Worm (Caenorhabditis elegans) whole organism, L4 larva: ENCODE results near the gene hlh-4.

Experiments
- F44E2.7 ChIP-seq: fragments of 200-800 bp; sonication (Bioruptor generic); IDR thresholded peaks from 2 replicates; pipeline ENCODE4 v2.1.2; 2022; ENCODE audit warnings: missing genetic modification characterization, missing compliant biosample characterization
- T20F7.1 ChIP-seq: fragments of 200-800 bp; sonication (Bioruptor generic); optimal IDR thresholded peaks from 2 replicates; lab custom pipeline; 2018; ENCODE audit warnings: mild to moderate bottlenecking, missing genetic modification characterization, missing compliant biosample characterization
- T26A8.4 ChIP-seq: fragments of 200-800 bp; sonication (Bioruptor generic); IDR thresholded peaks from 2 replicates; pipeline ENCODE4 v1.3.6; 2022; ENCODE audit warnings: missing genetic modification characterization, missing compliant biosample characterization
- Y105C5A.15 ChIP-seq: fragments of 200-800 bp; sonication (Bioruptor generic); IDR thresholded peaks from 2 replicates; pipeline ENCODE4 v1.3.6; 2022; ENCODE audit warnings: missing genetic modification characterization, missing compliant biosample characterization
- Y5F2A.4 ChIP-seq: fragments of 200-800 bp; sonication (Bioruptor generic); optimal IDR thresholded peaks from 2 replicates; lab custom pipeline; 2018; ENCODE audit warnings: mild to moderate bottlenecking, missing genetic modification characterization, missing compliant biosample characterization
- Y75B8A.6 ChIP-seq: fragments of 200-800 bp; sonication (Bioruptor generic); IDR thresholded peaks from 2 replicates; pipeline ENCODE4 v1.3.6; 2022; ENCODE audit warnings: missing genetic modification reagents, missing genetic modification characterization, missing compliant biosample characterization
- ZK337.2 ChIP-seq: fragments of 200-800 bp; sonication (Bioruptor generic); IDR thresholded peaks from 2 replicates; pipeline ENCODE4 v1.3.6; 2022; ENCODE audit warnings: missing genetic modification reagents, missing genetic modification characterization, missing compliant biosample characterization
- aha-1 ChIP-seq: fragments of 150-350 bp; peaks from one replicate; lab custom pipeline; 2014; ENCODE audit warnings: missing biosample characterization, missing genetic modification characterization
- arid-1 ChIP-seq: fragments of 200-800 bp; sonication (Bioruptor generic); conservative IDR thresholded peaks from 2 replicates; pipeline ENCODE4 v1.3.6; 2022; ENCODE audit warnings: missing genetic modification reagents, missing genetic modification characterization, missing compliant biosample characterization
- attf-4 ChIP-seq: sonication (generic microtip); optimal IDR thresholded peaks from 3 replicates; lab custom pipeline; 2017; ENCODE audit warnings: missing biosample characterization, missing genetic modification characterization
- ceh-44 ChIP-seq: fragments of 200-800 bp; sonication (Bioruptor generic); IDR thresholded peaks from 2 replicates; pipeline ENCODE4 v1.3.6; 2022; ENCODE audit warnings: missing genetic modification reagents, missing genetic modification characterization, missing compliant biosample characterization
- ceh-62 ChIP-seq: sonication (generic microtip); optimal IDR thresholded peaks from 2 replicates; lab custom pipeline; 2017; ENCODE audit warnings: missing biosample characterization, missing genetic modification characterization
- ces-1 ChIP-seq: fragments of 150-350 bp; sonication (generic microtip); optimal IDR thresholded peaks from 4 replicates; lab custom pipeline; 2014; ENCODE audit warnings: missing biosample characterization, missing genetic modification reagents, missing genetic modification characterization
- cey-2 ChIP-seq: sonication (generic microtip); optimal IDR thresholded peaks from 3 replicates; lab custom pipeline; 2017; ENCODE audit warnings: missing genetic modification characterization, mild to moderate bottlenecking, missing compliant biosample characterization, antibody characterized with exemption, borderline replicate concordance; ENCODE audit not compliant: insufficient read depth
- daf-12 ChIP-seq: fragments of 150-350 bp; optimal IDR thresholded peaks from 2 replicates; lab custom pipeline; 2014; ENCODE audit warnings: missing biosample characterization, missing genetic modification reagents, missing genetic modification characterization
- daf-19 ChIP-seq: fragments of 200-800 bp; sonication (Bioruptor generic); conservative IDR thresholded peaks from 2 replicates; pipeline ENCODE4 v1.3.6; 2022; ENCODE audit warnings: missing genetic modification characterization, missing compliant biosample characterization
- dmd-6 ChIP-seq: fragments of 200-800 bp; sonication (Bioruptor generic); IDR thresholded peaks from 2 replicates; pipeline ENCODE4 v1.3.6; 2022; ENCODE audit warnings: missing genetic modification reagents, missing genetic modification characterization, missing compliant biosample characterization
- dpl-1 ChIP-seq: fragments of 150-350 bp; optimal IDR thresholded peaks from 2 replicates; lab custom pipeline; 2014; ENCODE audit warnings: missing biosample characterization, missing genetic modification reagents, missing genetic modification characterization
- duxl-1 ChIP-seq: sonication (generic microtip); optimal IDR thresholded peaks from 2 replicates; lab custom pipeline; 2016; ENCODE audit warnings: mild to moderate bottlenecking, missing genetic modification characterization, moderate library complexity, missing compliant biosample characterization; ENCODE audit not compliant: poor library complexity
- egl-43 ChIP-seq: fragments of 200-800 bp; sonication (Bioruptor generic); IDR thresholded peaks from 2 replicates; pipeline ENCODE4 v1.3.6; 2022; ENCODE audit warnings: missing genetic modification reagents, missing genetic modification characterization, missing compliant biosample characterization
- fos-1 ChIP-seq: fragments of 150-350 bp; optimal IDR thresholded peaks from 2 replicates; lab custom pipeline; 2014; ENCODE audit warnings: missing biosample characterization, missing genetic modification characterization
- gei-8 ChIP-seq: fragments of 200-800 bp; sonication (Bioruptor generic); optimal IDR thresholded peaks from 2 replicates; lab custom pipeline; 2018; ENCODE audit warnings: mild to moderate bottlenecking, missing genetic modification characterization, missing compliant biosample characterization
- hif-1 ChIP-seq, 2 experiments: sonication (generic microtip); optimal IDR thresholded peaks; 2 replicates each; lab custom pipeline; 2016 to 2017; ENCODE audit warnings: missing compliant biosample characterization in 2 of 2, missing genetic modification characterization in 2 of 2, missing genetic modification reagents in 2 of 2, missing genotype in 2 of 2, mild to moderate bottlenecking in 1 of 2
- hlh-11 ChIP-seq: fragments of 200-800 bp; sonication (Bioruptor generic); optimal IDR thresholded peaks from 2 replicates; lab custom pipeline; 2018; ENCODE audit warnings: mild to moderate bottlenecking, missing genetic modification characterization, missing compliant biosample characterization
- hlh-30 ChIP-seq: sonication (generic microtip); optimal IDR thresholded peaks from 2 replicates; lab custom pipeline; 2017; ENCODE audit warnings: antibody characterized with exemption, mild to moderate bottlenecking, missing genetic modification characterization, missing compliant biosample characterization; ENCODE audit not compliant: insufficient read depth
- hmg-1.1 ChIP-seq: fragments of 200-800 bp; sonication (Bioruptor generic); IDR thresholded peaks from 2 replicates; pipeline ENCODE4 v1.3.6; 2022; ENCODE audit warnings: missing genetic modification reagents, missing genetic modification characterization, missing compliant biosample characterization
- lin-15B ChIP-seq: fragments of 150-350 bp; sonication (generic microtip); optimal IDR thresholded peaks from 3 replicates; lab custom pipeline; 2014; ENCODE audit warnings: missing biosample characterization, missing genetic modification characterization
- lsy-2 ChIP-seq, 2 experiments: fragments of 150-350 bp in 1 of 2; sonication (generic microtip) in 1 of 2; optimal IDR thresholded peaks; 2 replicates each; lab custom pipeline; 2014 to 2017; ENCODE audit warnings: missing biosample characterization in 2 of 2, missing genetic modification characterization in 2 of 2
- madf-5 ChIP-seq, 2 experiments: fragments of 200-800 bp; sonication (Bioruptor generic); IDR thresholded peaks; 2 replicates each; pipeline ENCODE4 v1.3.6; 2022; ENCODE audit warnings: missing compliant biosample characterization in 2 of 2, missing genetic modification characterization in 2 of 2
- madf-9 ChIP-seq: fragments of 200-800 bp; sonication (Bioruptor generic); conservative IDR thresholded peaks from 2 replicates; pipeline ENCODE4 v1.3.6; 2022; ENCODE audit warnings: missing genetic modification reagents, missing genetic modification characterization, missing compliant biosample characterization
- mdl-1 ChIP-seq, 2 experiments: fragments of 150-350 bp in 1 of 2; sonication (generic microtip) in 1 of 2; optimal IDR thresholded peaks; 2 replicates each; lab custom pipeline; 2014 to 2017; ENCODE audit warnings: missing biosample characterization in 2 of 2, missing genetic modification characterization in 2 of 2
- mdt-29 ChIP-seq: fragments of 200-800 bp; sonication (Bioruptor generic); IDR thresholded peaks from 2 replicates; pipeline ENCODE4 v1.3.6; 2022; ENCODE audit warnings: missing genetic modification reagents, missing genetic modification characterization, missing compliant biosample characterization
- mxl-2 ChIP-seq: fragments of 200-800 bp; sonication (Bioruptor generic); conservative IDR thresholded peaks from 2 replicates; pipeline ENCODE4 v1.3.6; 2022; ENCODE audit warnings: missing genetic modification reagents, missing genetic modification characterization, missing compliant biosample characterization
- mxl-3 ChIP-seq: fragments of 200-800 bp; sonication (Bioruptor generic); optimal IDR thresholded peaks from 2 replicates; lab custom pipeline; 2018; ENCODE audit warnings: mild to moderate bottlenecking, missing genetic modification characterization, missing compliant biosample characterization
- nhr-11 ChIP-seq: fragments of 150-350 bp; optimal IDR thresholded peaks from 2 replicates; lab custom pipeline; 2014; ENCODE audit warnings: missing biosample characterization, missing genetic modification characterization
- nhr-25 ChIP-seq: sonication (generic microtip); optimal IDR thresholded peaks from 2 replicates; lab custom pipeline; 2017; ENCODE audit warnings: missing genetic modification characterization, mild to moderate bottlenecking, missing compliant biosample characterization, antibody characterized with exemption, moderate library complexity, borderline replicate concordance; ENCODE audit not compliant: insufficient read depth
- nhr-42 ChIP-seq: fragments of 200-800 bp; sonication (Bioruptor generic); IDR thresholded peaks from 2 replicates; pipeline ENCODE4 v1.3.6; 2022; ENCODE audit warnings: missing genetic modification characterization, missing compliant biosample characterization
- nhr-76 ChIP-seq: fragments of 150-350 bp; optimal IDR thresholded peaks from 2 replicates; lab custom pipeline; 2014; ENCODE audit warnings: missing biosample characterization, missing genetic modification characterization
- nhr-77 ChIP-seq: fragments of 150-350 bp; optimal IDR thresholded peaks from 2 replicates; lab custom pipeline; 2014; ENCODE audit warnings: missing biosample characterization, missing genetic modification characterization
- pqm-1 ChIP-seq: sonication (generic microtip); optimal IDR thresholded peaks from 2 replicates; lab custom pipeline; 2017; ENCODE audit warnings: missing biosample characterization, missing genetic modification characterization
- rbr-2 ChIP-seq: sonication (generic microtip); optimal IDR thresholded peaks from 2 replicates; lab custom pipeline; 2016; ENCODE audit warnings: missing genotype, missing genetic modification characterization, missing compliant biosample characterization
- sdz-12 ChIP-seq: fragments of 200-800 bp; sonication (Bioruptor generic); optimal IDR thresholded peaks from 2 replicates; lab custom pipeline; 2018; ENCODE audit warnings: mild to moderate bottlenecking, missing genetic modification characterization, missing compliant biosample characterization
- set-16 ChIP-seq: fragments of 200-800 bp; sonication (Bioruptor generic); IDR thresholded peaks from 2 replicates; pipeline ENCODE4 v1.3.6; 2022; ENCODE audit warnings: missing genetic modification reagents, missing genetic modification characterization, missing compliant biosample characterization
- skn-1 ChIP-seq: fragments of 150-350 bp; optimal IDR thresholded peaks from 2 replicates; lab custom pipeline; 2014; ENCODE audit warnings: missing biosample characterization, missing genetic modification characterization
- unc-62 ChIP-seq, 3 experiments: fragments of 150-350 bp in 1 of 3; sonication (generic microtip); optimal IDR thresholded peaks in 2 of 3; peaks in 1 of 3; 1 replicate in 1 of 3; 2 replicates in 2 of 3; lab custom pipeline; 2014 to 2017; ENCODE audit warnings: missing biosample characterization in 3 of 3, missing genetic modification characterization in 3 of 3, missing genetic modification reagents in 3 of 3, missing genotype in 1 of 3
- vab-7 ChIP-seq: fragments of 200-800 bp; sonication (Bioruptor generic); IDR thresholded peaks from 2 replicates; pipeline ENCODE4 v1.3.6; 2022; ENCODE audit warnings: missing genetic modification reagents, missing genetic modification characterization, missing compliant biosample characterization
- zag-1 ChIP-seq: fragments of 150-350 bp; optimal IDR thresholded peaks from 2 replicates; lab custom pipeline; 2014; ENCODE audit warnings: missing biosample characterization, missing genetic modification characterization
- zfp-2 ChIP-seq: sonication (generic microtip); optimal IDR thresholded peaks from 2 replicates; lab custom pipeline; 2016; ENCODE audit warnings: mild to moderate bottlenecking, missing genetic modification characterization, missing compliant biosample characterization
- zfp-3 ChIP-seq: fragments of 200-800 bp; sonication (Bioruptor generic); conservative IDR thresholded peaks from 2 replicates; pipeline ENCODE4 v1.3.6; 2022; ENCODE audit warnings: missing genetic modification reagents, missing genetic modification characterization, missing compliant biosample characterization
- zip-2 ChIP-seq: fragments of 150-350 bp; optimal IDR thresholded peaks from 2 replicates; lab custom pipeline; 2014; ENCODE audit warnings: missing biosample characterization, missing genetic modification characterization

Gene hlh-4

DNA sequence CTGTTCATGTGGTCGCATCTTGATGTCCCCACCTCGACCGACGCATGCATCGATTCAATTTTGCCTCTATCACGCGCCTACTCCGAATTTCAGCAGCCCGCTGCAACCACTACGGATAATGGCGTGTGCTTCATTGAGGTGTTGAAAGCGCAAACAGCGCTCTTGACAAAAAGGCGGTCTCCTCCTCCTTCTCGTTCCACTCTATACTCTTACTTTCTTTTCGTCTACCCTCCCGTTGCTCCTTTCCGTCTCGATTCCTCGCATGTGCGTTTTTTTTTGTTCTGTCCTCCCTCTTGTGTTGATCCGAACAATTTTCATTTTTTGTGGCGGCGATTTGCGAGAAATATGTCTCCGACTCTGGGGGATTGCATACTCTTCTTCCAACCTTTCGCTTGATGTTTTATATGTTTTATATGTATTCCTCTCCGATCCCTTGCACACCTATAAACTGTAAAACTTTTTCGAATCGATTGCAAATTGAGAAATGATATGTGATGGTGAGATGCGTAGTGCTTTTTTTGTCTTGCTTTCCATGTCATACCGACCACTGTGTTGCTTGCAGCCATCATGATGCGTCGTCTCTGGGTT lies 36.1 kb downstream of the hlh-4 start (continued):
- TF ChIP-seq zag-1 (tag; lab: Kevin White, UChicago) (no peak), nhr-11 (tag; lab: Kevin White, UChicago) (no peak), rbr-2 (tag; lab: Kevin White, UChicago) (peak; percentile 3), mxl-3 (GFP tag; lab: Kevin White, UChicago) (no peak), vab-7 (GFP tag; lab: Robert Waterston, UW) (no peak), skn-1 (tag; lab: Kevin White, UChicago) (no peak), madf-5 (GFP tag; IDR thresholded peaks at IDR 0.05; lab: Robert Waterston, UW) (no peak), lsy-2 (tag; optimal IDR thresholded peaks at IDR 0.05; lab: Kevin White, UChicago) (peak in 1 of 2 experiments; percentile 6), nhr-76 (tag; lab: Kevin White, UChicago) (no peak), set-16 (GFP tag; lab: Robert Waterston, UW) (peak; percentile 27; the same call in 1 of the 2 replicates), gei-8 (no peak), ces-1 (no peak), T26A8.4 (GFP tag; lab: Robert Waterston, UW) (no peak), pqm-1 (no peak), mdt-29 (no peak), Y5F2A.4 (GFP tag; lab: Kevin White, UChicago) (no peak), hif-1 (tag; optimal IDR thresholded peaks at IDR 0.05; lab: Kevin White, UChicago) (no peak), nhr-77 (tag; lab: Kevin White, UChicago) (no peak), dpl-1 (GFP tag; lab: Kevin White, UChicago) (no peak), daf-19 (GFP tag; lab: Robert Waterston, UW) (no peak), unc-62 (GFP tag; optimal IDR thresholded peaks at IDR 0.05 in 1 of 2; lab: Kevin White, UChicago) (peak in 1 of 2 experiments; percentile 38), unc-62 (tag; optimal IDR thresholded peaks at IDR 0.05; lab: Kevin White, UChicago) (no peak), nhr-25 (tag; lab: Kevin White, UChicago) (peak; percentile 31), mxl-2 (no peak), lin-15B (tag; lab: Kevin White, UChicago) (no peak), arid-1 (no peak), ceh-44 (GFP tag; lab: Robert Waterston, UW) (no peak), Y105C5A.15 (no peak), zip-2 (tag; lab: Kevin White, UChicago) (no peak), T20F7.1 (GFP tag; lab: Kevin White, UChicago) (no peak), sdz-12 (GFP tag; lab: Kevin White, UChicago) (no peak), madf-9 (GFP tag; lab: Robert Waterston, UW) (no peak), aha-1 (tag; lab: Kevin White, UChicago) (peak; percentile 72), ceh-62 (tag; lab: Kevin White, UChicago) (no peak), ZK337.2 (GFP tag; lab: Robert Waterston, UW) (no peak), daf-12 (no peak), attf-4 (tag; lab: Kevin White, UChicago) (no peak), nhr-42 (no peak), cey-2 (no peak), duxl-1 (tag; lab: Kevin White, UChicago) (no peak), hmg-1.1 (GFP tag; lab: Robert Waterston, UW) (peak; percentile 7; the same call in 1 of the 2 replicates), hlh-11 (tag; lab: Kevin White, UChicago) (peak; percentile 48), mdl-1 (tag; optimal IDR thresholded peaks at IDR 0.05; lab: Kevin White, UChicago) (peak in 1 of 2 experiments; percentile 67), egl-43 (GFP tag; lab: Robert Waterston, UW) (0 out of 2 replicates have a peak, but pooled peaks have one; percentile 15), dmd-6 (GFP tag; lab: Robert Waterston, UW) (peak; percentile 17; the same call in 1 of the 2 replicates), zfp-2 (tag; lab: Kevin White, UChicago) (no peak), Y75B8A.6 (no peak), zfp-3 (GFP tag; lab: Robert Waterston, UW) (no peak), hlh-30 (tag; lab: Kevin White, UChicago) (peak; percentile 48), fos-1 (no peak), F44E2.7 (GFP tag; lab: Robert Waterston, UW) (no peak)
